Worm (Caenorhabditis elegans) whole organism, L2 larva: Measurements from ENCODE around the gene T07G12.2.

Experiments used
- aly-2 ChIP-seq: fragments of 150-350 bp; optimal IDR thresholded peaks from 2 replicates; lab custom pipeline; 2014; ENCODE audit warnings: missing biosample characterization, missing genetic modification characterization
- ama-1 ChIP-seq: fragments of 150-350 bp; optimal IDR thresholded peaks from 2 replicates; lab custom pipeline; 2018; ENCODE audit warnings: inconsistent platforms
- egl-27 ChIP-seq: sonication (generic microtip); optimal IDR thresholded peaks from 3 replicates; lab custom pipeline; 2017; ENCODE audit warnings: missing biosample characterization, missing genetic modification reagents, missing genetic modification characterization
- fos-1 ChIP-seq: fragments of 150-350 bp; optimal IDR thresholded peaks from 2 replicates; lab custom pipeline; 2014; ENCODE audit warnings: missing biosample characterization, missing genetic modification characterization
- gmeb-1 ChIP-seq: fragments of 150-350 bp; optimal IDR thresholded peaks from 2 replicates; lab custom pipeline; 2014; ENCODE audit warnings: missing biosample characterization, missing genetic modification characterization
- lin-13 ChIP-seq: fragments of 150-350 bp; optimal IDR thresholded peaks from 2 replicates; lab custom pipeline; 2014; ENCODE audit warnings: missing biosample characterization, missing genetic modification reagents, missing genetic modification characterization
- lin-39 ChIP-seq: fragments of 150-350 bp; optimal IDR thresholded peaks from 2 replicates; lab custom pipeline; 2014; ENCODE audit warnings: missing biosample characterization, missing genetic modification reagents, missing genetic modification characterization
- lsy-2 ChIP-seq, 2 experiments: fragments of 150-350 bp in 1 of 2; sonication (generic microtip) in 1 of 2; optimal IDR thresholded peaks; 2 replicates each; lab custom pipeline; 2014 to 2017; ENCODE audit warnings: missing biosample characterization in 2 of 2, missing genetic modification characterization in 2 of 2
- nhr-10 ChIP-seq: sonication (generic microtip); optimal IDR thresholded peaks from 2 replicates; lab custom pipeline; 2017; ENCODE audit warnings: missing biosample characterization, missing genetic modification characterization
- nhr-11 ChIP-seq: fragments of 150-350 bp; optimal IDR thresholded peaks from 2 replicates; lab custom pipeline; 2014; ENCODE audit warnings: missing biosample characterization, missing genetic modification characterization
- nhr-129 ChIP-seq: fragments of 150-350 bp; optimal IDR thresholded peaks from 2 replicates; lab custom pipeline; 2014; ENCODE audit warnings: missing biosample characterization, missing genetic modification characterization
- nhr-77 ChIP-seq: fragments of 150-350 bp; optimal IDR thresholded peaks from 2 replicates; lab custom pipeline; 2014; ENCODE audit warnings: missing biosample characterization, missing genetic modification characterization
- unc-62 ChIP-seq: fragments of 150-350 bp; optimal IDR thresholded peaks from 2 replicates; lab custom pipeline; 2014; ENCODE audit warnings: missing biosample characterization, missing genetic modification reagents, missing genetic modification characterization
- ztf-4 ChIP-seq: fragments of 150-350 bp; optimal IDR thresholded peaks from 2 replicates; lab custom pipeline; 2014; ENCODE audit warnings: missing biosample characterization, missing genetic modification characterization

- no peak for TF ChIP-seq lin-39 (tag; lab: Kevin White, UChicago)
- TF ChIP-seq ztf-4 = no peak
- TF ChIP-seq egl-27 (tag; lab: Kevin White, UChicago) = no peak
- no peak for TF ChIP-seq fos-1 (tag; lab: Kevin White, UChicago)
- TF ChIP-seq nhr-129 (tag; lab: Kevin White, UChicago) = no peak
- TF ChIP-seq unc-62 (GFP tag; lab: Kevin White, UChicago) = no peak
- TF ChIP-seq nhr-77 (tag; lab: Kevin White, UChicago) = no peak
- no peak for TF ChIP-seq ama-1 (lab: Kevin White, UChicago)
- TF ChIP-seq nhr-10 (tag; lab: Kevin White, UChicago) = no peak
- no peak for TF ChIP-seq lsy-2 (tag; optimal IDR thresholded peaks at IDR 0.05; lab: Kevin White, UChicago)
- no peak for TF ChIP-seq lin-13 (GFP tag; lab: Kevin White, UChicago)
- no peak for TF ChIP-seq gmeb-1 (tag; lab: Kevin White, UChicago)
- no peak for TF ChIP-seq nhr-11 (tag; lab: Kevin White, UChicago)
- TF ChIP-seq aly-2 (tag; lab: Kevin White, UChicago) = no peak
Observed at ce11 chrIV:10530648-10531047, at the start of gene T07G12.2.
